Worm (Caenorhabditis elegans) whole organism, L2 larva: ENCODE results near the gene F40E12.1.

ENCODE experiments used
- C34F6.9 ChIP-seq: fragments of 150-350 bp; optimal IDR thresholded peaks from 2 replicates; lab custom pipeline; 2014; ENCODE audit warnings: missing biosample characterization, missing genetic modification characterization
- F13H6.1 ChIP-seq: sonication (generic microtip); optimal IDR thresholded peaks from 2 replicates; lab custom pipeline; 2016; ENCODE audit warnings: missing genetic modification characterization, missing compliant biosample characterization
- Y55F3AM.14 ChIP-seq: fragments of 200-800 bp; sonication (Bioruptor generic); optimal IDR thresholded peaks from 2 replicates; lab custom pipeline; 2018; ENCODE audit warnings: mild to moderate bottlenecking, missing genetic modification characterization, missing compliant biosample characterization
- ZK546.5 ChIP-seq: sonication (generic microtip); optimal IDR thresholded peaks from 2 replicates; lab custom pipeline; 2017; ENCODE audit warnings: missing biosample characterization, missing genetic modification characterization
- aly-2 ChIP-seq: fragments of 150-350 bp; optimal IDR thresholded peaks from 2 replicates; lab custom pipeline; 2014; ENCODE audit warnings: missing biosample characterization, missing genetic modification characterization
- ama-1 ChIP-seq: fragments of 150-350 bp; optimal IDR thresholded peaks from 2 replicates; lab custom pipeline; 2018; ENCODE audit warnings: inconsistent platforms
- blmp-1 ChIP-seq: sonication (generic microtip); optimal IDR thresholded peaks from 2 replicates; lab custom pipeline; 2017; ENCODE audit warnings: missing genetic modification characterization, mild to moderate bottlenecking, missing compliant biosample characterization, antibody characterized with exemption, moderate library complexity; ENCODE audit not compliant: insufficient read depth
- crh-2 ChIP-seq: sonication (generic microtip); optimal IDR thresholded peaks from 2 replicates; lab custom pipeline; 2017; ENCODE audit warnings: missing biosample characterization, missing genetic modification characterization
- egl-27 ChIP-seq: sonication (generic microtip); optimal IDR thresholded peaks from 3 replicates; lab custom pipeline; 2017; ENCODE audit warnings: missing biosample characterization, missing genetic modification reagents, missing genetic modification characterization
- elt-3 ChIP-seq: sonication (generic microtip); optimal IDR thresholded peaks from 2 replicates; lab custom pipeline; 2017; ENCODE audit warnings: missing biosample characterization, missing genetic modification characterization
- fos-1 ChIP-seq: fragments of 150-350 bp; optimal IDR thresholded peaks from 2 replicates; lab custom pipeline; 2014; ENCODE audit warnings: missing biosample characterization, missing genetic modification characterization
- gmeb-1 ChIP-seq: fragments of 150-350 bp; optimal IDR thresholded peaks from 2 replicates; lab custom pipeline; 2014; ENCODE audit warnings: missing biosample characterization, missing genetic modification characterization
- lin-11 ChIP-seq: fragments of 150-350 bp; sonication (generic microtip); optimal IDR thresholded peaks from 2 replicates; lab custom pipeline; 2014; ENCODE audit warnings: missing biosample characterization, missing genetic modification characterization, inconsistent platforms, mixed read lengths
- lin-13 ChIP-seq: fragments of 150-350 bp; optimal IDR thresholded peaks from 2 replicates; lab custom pipeline; 2014; ENCODE audit warnings: missing biosample characterization, missing genetic modification reagents, missing genetic modification characterization
- lin-39 ChIP-seq: fragments of 150-350 bp; optimal IDR thresholded peaks from 2 replicates; lab custom pipeline; 2014; ENCODE audit warnings: missing biosample characterization, missing genetic modification reagents, missing genetic modification characterization
- lsy-2 ChIP-seq, 2 experiments: fragments of 150-350 bp in 1 of 2; sonication (generic microtip) in 1 of 2; optimal IDR thresholded peaks; 2 replicates each; lab custom pipeline; 2014 to 2017; ENCODE audit warnings: missing biosample characterization in 2 of 2, missing genetic modification characterization in 2 of 2
- mab-5 ChIP-seq: fragments of 150-350 bp; optimal IDR thresholded peaks from 2 replicates; lab custom pipeline; 2014; ENCODE audit warnings: missing biosample characterization, missing genetic modification characterization
- mbf-1 ChIP-seq: sonication (generic microtip); optimal IDR thresholded peaks from 2 replicates; lab custom pipeline; 2017; ENCODE audit warnings: missing biosample characterization, missing genetic modification characterization
- mdl-1 ChIP-seq, 2 experiments: fragments of 150-350 bp in 1 of 2; sonication (generic microtip) in 1 of 2; optimal IDR thresholded peaks; 2 replicates each; lab custom pipeline; 2017; ENCODE audit warnings: missing biosample characterization in 2 of 2, missing genetic modification characterization in 2 of 2
- nhr-10 ChIP-seq: sonication (generic microtip); optimal IDR thresholded peaks from 2 replicates; lab custom pipeline; 2017; ENCODE audit warnings: missing biosample characterization, missing genetic modification characterization
- nhr-11 ChIP-seq: fragments of 150-350 bp; optimal IDR thresholded peaks from 2 replicates; lab custom pipeline; 2014; ENCODE audit warnings: missing biosample characterization, missing genetic modification characterization
- nhr-12 ChIP-seq: fragments of 150-350 bp; optimal IDR thresholded peaks from 2 replicates; lab custom pipeline; 2014; ENCODE audit warnings: missing biosample characterization, missing genetic modification characterization
- nhr-129 ChIP-seq: fragments of 150-350 bp; optimal IDR thresholded peaks from 2 replicates; lab custom pipeline; 2014; ENCODE audit warnings: missing biosample characterization, missing genetic modification characterization
- nhr-21 ChIP-seq: fragments of 150-350 bp; optimal IDR thresholded peaks from 2 replicates; lab custom pipeline; 2014; ENCODE audit warnings: missing biosample characterization, missing genetic modification characterization
- nhr-23 ChIP-seq: fragments of 150-350 bp; optimal IDR thresholded peaks from 2 replicates; lab custom pipeline; 2014; ENCODE audit warnings: missing biosample characterization, missing genetic modification reagents, missing genetic modification characterization
- nhr-25 ChIP-seq: fragments of 150-350 bp; sonication (generic microtip); optimal IDR thresholded peaks from 3 replicates; lab custom pipeline; 2014; ENCODE audit warnings: missing biosample characterization, missing genetic modification characterization
- sem-4 ChIP-seq: fragments of 150-350 bp; optimal IDR thresholded peaks from 2 replicates; lab custom pipeline; 2014; ENCODE audit warnings: missing biosample characterization, missing genetic modification reagents, missing genetic modification characterization
- sma-3 ChIP-seq: sonication (generic microtip); optimal IDR thresholded peaks from 2 replicates; lab custom pipeline; 2016; ENCODE audit warnings: missing genetic modification reagents, missing genetic modification characterization, missing compliant biosample characterization
- unc-39 ChIP-seq: fragments of 150-350 bp; optimal IDR thresholded peaks from 2 replicates; lab custom pipeline; 2014; ENCODE audit warnings: missing biosample characterization, missing genetic modification characterization
- unc-55 ChIP-seq: fragments of 150-350 bp; sonication (generic microtip); optimal IDR thresholded peaks from 3 replicates; lab custom pipeline; 2014; ENCODE audit warnings: missing biosample characterization, missing genetic modification reagents, missing genetic modification characterization
- zag-1 ChIP-seq: fragments of 150-350 bp; optimal IDR thresholded peaks from 2 replicates; lab custom pipeline; 2014; ENCODE audit warnings: missing biosample characterization, missing genetic modification characterization
- ztf-1 ChIP-seq: fragments of 200-800 bp; sonication (Bioruptor generic); conservative IDR thresholded peaks from 2 replicates; pipeline ENCODE4 v1.3.6; 2022; ENCODE audit warnings: missing genetic modification characterization, missing compliant biosample characterization
- ztf-11 ChIP-seq: sonication (generic microtip); optimal IDR thresholded peaks from 2 replicates; lab custom pipeline; 2017; ENCODE audit warnings: missing biosample characterization, missing genetic modification characterization
- ztf-4 ChIP-seq: fragments of 150-350 bp; optimal IDR thresholded peaks from 2 replicates; lab custom pipeline; 2014; ENCODE audit warnings: missing biosample characterization, missing genetic modification characterization

Gene F40E12.1

ce11 chrII:3641197-3641596 is 23.6 kb downstream of the F40E12.1 start, which contains the start of gene M151.1:
Gene M151.1, plus strand, starts transcription at chrII:3641497.
- TF ChIP-seq mab-5 (tag; lab: Kevin White, UChicago) (no peak), gmeb-1 (tag; lab: Kevin White, UChicago) (no peak), lsy-2 (tag; optimal IDR thresholded peaks at IDR 0.05; lab: Kevin White, UChicago) (no peak), nhr-25 (tag; lab: Kevin White, UChicago) (no peak), Y55F3AM.14 (no peak), F13H6.1 (tag; lab: Kevin White, UChicago) (no peak), nhr-21 (no peak), zag-1 (tag; lab: Kevin White, UChicago) (no peak), unc-39 (tag; lab: Kevin White, UChicago) (no peak), elt-3 (tag; lab: Kevin White, UChicago) (no peak), ztf-11 (tag; lab: Kevin White, UChicago) (no peak), lin-39 (tag; lab: Kevin White, UChicago) (no peak), ama-1 (lab: Kevin White, UChicago) (no peak), lin-13 (no peak), egl-27 (tag; lab: Kevin White, UChicago) (no peak), mdl-1 (tag; optimal IDR thresholded peaks at IDR 0.05; lab: Kevin White, UChicago) (no peak), unc-55 (GFP tag; lab: Kevin White, UChicago) (no peak), nhr-12 (tag; lab: Kevin White, UChicago) (no peak), nhr-129 (tag; lab: Kevin White, UChicago) (no peak)

- TF ChIP-seq nhr-25 (tag; lab: Kevin White, UChicago) (no peak), sem-4 (tag; lab: Kevin White, UChicago) (no peak), nhr-129 (tag; lab: Kevin White, UChicago) (no peak), unc-39 (tag; lab: Kevin White, UChicago) (no peak), egl-27 (tag; lab: Kevin White, UChicago) (no peak), ztf-4 (tag; lab: Kevin White, UChicago) (no peak), mab-5 (tag; lab: Kevin White, UChicago) (no peak), ZK546.5 (tag; lab: Kevin White, UChicago) (no peak), aly-2 (no peak), fos-1 (tag; lab: Kevin White, UChicago) (no peak)
Observed at ce11 chrII:3647111-3647510, 29.5 kb downstream of the F40E12.1 start, which contains the start of gene fbxb-33. Gene fbxb-33, plus strand, starts transcription at chrII:3647411.

ce11 chrII:3655378-3655777 is 37.8 kb downstream of the F40E12.1 start, which contains the start of gene F19B10.5:
Gene F19B10.5, plus strand, starts transcription at chrII:3655678.
- TF ChIP-seq ztf-1 (GFP tag; lab: Robert Waterston, UW) (no peak), sem-4 (tag; lab: Kevin White, UChicago) (no peak), fos-1 (tag; lab: Kevin White, UChicago) (no peak), nhr-129 (tag; lab: Kevin White, UChicago) (no peak), lsy-2 (tag; optimal IDR thresholded peaks at IDR 0.05; lab: Kevin White, UChicago) (no peak)

- TF ChIP-seq ama-1 (lab: Kevin White, UChicago), result no peak
- no peak for TF ChIP-seq mbf-1 (tag; lab: Kevin White, UChicago)
- TF ChIP-seq blmp-1 (tag; lab: Kevin White, UChicago), result no peak
- TF ChIP-seq sem-4 (tag; lab: Kevin White, UChicago), result no peak
- no peak for TF ChIP-seq crh-2
- no peak for TF ChIP-seq nhr-11
- TF ChIP-seq nhr-12 (tag; lab: Kevin White, UChicago), result no peak
- no peak for TF ChIP-seq lin-39 (tag; lab: Kevin White, UChicago)
- no peak for TF ChIP-seq ztf-1 (GFP tag; lab: Robert Waterston, UW)
- TF ChIP-seq egl-27 (tag; lab: Kevin White, UChicago), result no peak
- TF ChIP-seq unc-39 (tag; lab: Kevin White, UChicago), result no peak
- no peak for TF ChIP-seq lin-11 (tag; lab: Kevin White, UChicago)
- no peak for TF ChIP-seq fos-1 (tag; lab: Kevin White, UChicago)
- TF ChIP-seq sma-3, result no peak
Observed at ce11 chrII:3659776-3660175, 42.2 kb downstream of the F40E12.1 start, which contains the start of gene F19B10.4. Gene F19B10.4, plus strand, starts transcription at chrII:3660076.

- peak; percentile 84 for TF ChIP-seq C34F6.9 (tag; lab: Kevin White, UChicago)
- no peak for TF ChIP-seq nhr-23 (tag; lab: Kevin White, UChicago)
- no peak for TF ChIP-seq nhr-10 (tag; lab: Kevin White, UChicago)
- TF ChIP-seq zag-1 (tag; lab: Kevin White, UChicago), result no peak
- no peak for TF ChIP-seq lin-13
- TF ChIP-seq F13H6.1 (tag; lab: Kevin White, UChicago), result no peak
- no peak for TF ChIP-seq mab-5 (tag; lab: Kevin White, UChicago)
- peak; percentile 95 for TF ChIP-seq fos-1 (tag; lab: Kevin White, UChicago)
- TF ChIP-seq gmeb-1 (tag; lab: Kevin White, UChicago), result peak; percentile 17
- no peak for TF ChIP-seq ztf-11 (tag; lab: Kevin White, UChicago)
- peak; percentile 53 for TF ChIP-seq unc-55 (GFP tag; lab: Kevin White, UChicago)
- no peak for TF ChIP-seq mdl-1 (tag; optimal IDR thresholded peaks at IDR 0.05; lab: Kevin White, UChicago)
- no peak for TF ChIP-seq nhr-129 (tag; lab: Kevin White, UChicago)
- TF ChIP-seq ama-1 (lab: Kevin White, UChicago), result no peak
- no peak for TF ChIP-seq crh-2
- TF ChIP-seq ZK546.5 (tag; lab: Kevin White, UChicago), result no peak
- no peak for TF ChIP-seq elt-3 (tag; lab: Kevin White, UChicago)
- no peak for TF ChIP-seq unc-39 (tag; lab: Kevin White, UChicago)
- TF ChIP-seq egl-27 (tag; lab: Kevin White, UChicago), result no peak
- TF ChIP-seq ztf-4 (tag; lab: Kevin White, UChicago), result no peak
- no peak for TF ChIP-seq ztf-1 (GFP tag; lab: Robert Waterston, UW)
- TF ChIP-seq, all 48 proteins: peak for 4
Observed at ce11 chrII:3661932-3662331, 44.3 kb downstream of the F40E12.1 start, which contains the start of gene F19B10.13. Gene F19B10.13, plus strand, starts transcription at chrII:3662274.
